Worm (Caenorhabditis elegans) whole organism, L2 larva: ENCODE data around the gene gbas-1.
"Not testable (repeated sequence)": the region's sequence is repeated elsewhere in the genome, so short reads cannot be mapped to it uniquely, and the experiment has no call there.

Experiments
- F13H6.1 ChIP-seq: sonication (generic microtip); optimal IDR thresholded peaks from 2 replicates; lab custom pipeline; 2016; ENCODE audit warnings: missing genetic modification characterization, missing compliant biosample characterization
- Y55F3AM.14 ChIP-seq: fragments of 200-800 bp; sonication (Bioruptor generic); optimal IDR thresholded peaks from 2 replicates; lab custom pipeline; 2018; ENCODE audit warnings: mild to moderate bottlenecking, missing genetic modification characterization, missing compliant biosample characterization
- ama-1 ChIP-seq: fragments of 150-350 bp; optimal IDR thresholded peaks from 2 replicates; lab custom pipeline; 2018; ENCODE audit warnings: inconsistent platforms
- ceh-16 ChIP-seq: fragments of 150-350 bp; optimal IDR thresholded peaks from 2 replicates; lab custom pipeline; 2014; ENCODE audit warnings: missing biosample characterization, missing genetic modification characterization
- dmd-4 ChIP-seq: sonication (generic microtip); optimal IDR thresholded peaks from 2 replicates; lab custom pipeline; 2017; ENCODE audit warnings: missing biosample characterization, missing genetic modification characterization
- elt-1 ChIP-seq: fragments of 150-350 bp; optimal IDR thresholded peaks from 2 replicates; lab custom pipeline; 2014; ENCODE audit warnings: missing biosample characterization, missing genetic modification characterization
- lsy-2 ChIP-seq, 2 experiments: fragments of 150-350 bp in 1 of 2; sonication (generic microtip) in 1 of 2; optimal IDR thresholded peaks; 2 replicates each; lab custom pipeline; 2014 to 2017; ENCODE audit warnings: missing biosample characterization in 2 of 2, missing genetic modification characterization in 2 of 2
- mbf-1 ChIP-seq: sonication (generic microtip); optimal IDR thresholded peaks from 2 replicates; lab custom pipeline; 2017; ENCODE audit warnings: missing biosample characterization, missing genetic modification characterization
- nhr-10 ChIP-seq: sonication (generic microtip); optimal IDR thresholded peaks from 2 replicates; lab custom pipeline; 2017; ENCODE audit warnings: missing biosample characterization, missing genetic modification characterization
- nhr-11 ChIP-seq: fragments of 150-350 bp; optimal IDR thresholded peaks from 2 replicates; lab custom pipeline; 2014; ENCODE audit warnings: missing biosample characterization, missing genetic modification characterization
- nhr-129 ChIP-seq: fragments of 150-350 bp; optimal IDR thresholded peaks from 2 replicates; lab custom pipeline; 2014; ENCODE audit warnings: missing biosample characterization, missing genetic modification characterization
- nhr-23 ChIP-seq: fragments of 150-350 bp; optimal IDR thresholded peaks from 2 replicates; lab custom pipeline; 2014; ENCODE audit warnings: missing biosample characterization, missing genetic modification reagents, missing genetic modification characterization
- skn-1 ChIP-seq: sonication (generic microtip); optimal IDR thresholded peaks from 2 replicates; lab custom pipeline; 2017; ENCODE audit warnings: missing biosample characterization, missing genetic modification characterization
- sma-9 ChIP-seq, 2 experiments: fragments of 150-350 bp in 1 of 2; sonication (generic microtip) in 1 of 2; optimal IDR thresholded peaks; 2 replicates each; lab custom pipeline; 2014 to 2016; ENCODE audit warnings: missing genetic modification characterization in 2 of 2, mild to moderate bottlenecking in 1 of 2, missing biosample characterization in 1 of 2, missing compliant biosample characterization in 1 of 2, missing genetic modification reagents in 1 of 2, moderate library complexity in 1 of 2
- snpc-4 ChIP-seq: fragments of 150-350 bp; optimal IDR thresholded peaks from 2 replicates; lab custom pipeline; 2014; ENCODE audit warnings: missing biosample characterization, missing genetic modification characterization
- unc-55 ChIP-seq: fragments of 150-350 bp; sonication (generic microtip); optimal IDR thresholded peaks from 3 replicates; lab custom pipeline; 2014; ENCODE audit warnings: missing biosample characterization, missing genetic modification reagents, missing genetic modification characterization

Gene gbas-1

DNA sequence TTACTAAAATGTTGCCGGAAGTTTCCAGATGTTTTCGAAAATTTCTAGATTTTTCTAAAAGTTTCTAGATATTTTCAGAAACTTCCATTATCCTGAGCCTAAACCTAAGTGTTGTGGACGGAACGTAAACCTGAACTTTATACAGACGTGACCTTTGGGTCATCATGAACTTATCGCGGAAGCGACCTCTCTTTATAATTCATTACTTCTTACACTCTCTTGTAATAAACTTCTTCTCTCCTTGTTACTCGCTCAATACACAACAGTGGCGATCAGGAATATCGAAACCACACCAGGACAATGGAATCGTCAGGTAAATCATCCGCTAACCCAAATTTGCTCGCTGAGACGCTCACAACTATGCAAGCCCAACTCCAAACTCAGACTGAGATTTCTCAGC is 49.0 kb downstream of the gbas-1 start, which contains the start of gene K02F6.1:
Gene K02F6.1, plus strand, starts transcription at position 301 of the 400 bp plus-strand sequence.
- not testable (repeated sequence) for TF ChIP-seq F13H6.1; lsy-2 (tag; optimal IDR thresholded peaks at IDR 0.05; lab: Kevin White, UChicago); skn-1 (tag; lab: Kevin White, UChicago)

- TF ChIP-seq F13H6.1, result no peak
- no peak for TF ChIP-seq skn-1 (tag; lab: Kevin White, UChicago)
- TF ChIP-seq unc-55, result no peak
- TF ChIP-seq nhr-129, result no peak
- TF ChIP-seq nhr-10, result no peak
- no peak for TF ChIP-seq nhr-11 (tag; lab: Kevin White, UChicago)
- no peak for TF ChIP-seq ceh-16 (tag; lab: Kevin White, UChicago)
- TF ChIP-seq dmd-4 (tag; lab: Kevin White, UChicago), result no peak
- no peak for TF ChIP-seq mbf-1
- no peak for TF ChIP-seq Y55F3AM.14 (GFP tag; lab: Kevin White, UChicago)
- TF ChIP-seq snpc-4 (tag; lab: Kevin White, UChicago), result no peak
- TF ChIP-seq nhr-23 (tag; lab: Kevin White, UChicago), result no peak
- TF ChIP-seq elt-1 (tag; lab: Kevin White, UChicago), result no peak
- TF ChIP-seq ama-1 (lab: Kevin White, UChicago), result no peak
- no peak for TF ChIP-seq sma-9 (GFP tag; optimal IDR thresholded peaks at IDR 0.05; lab: Kevin White, UChicago)
- no peak for TF ChIP-seq sma-9 (tag; optimal IDR thresholded peaks at IDR 0.05; lab: Kevin White, UChicago)
Observed at ce11 chrII:2563973-2564372, 59.3 kb downstream of the gbas-1 start, which contains the start of gene nep-18. Gene nep-18 (minus strand): TSS chrII:2564073.
